Worm (Caenorhabditis elegans): ENCODE data around the gene otpl-6.

The otpl-6 gene

ce11 chrV:8569841-8570361 is 44.0 kb downstream of the otpl-6 start, which contains the start of the genes F25G6.9 and symk-1 (continued):
- TF ChIP-seq ceh-27 (GFP tag; optimal IDR thresholded peaks at IDR 0.05): no peak
- no peak for TF ChIP-seq C17E4.6 (GFP tag; IDR thresholded peaks at IDR 0.05)
- TF ChIP-seq hlh-12 (tag; optimal IDR thresholded peaks at IDR 0.05): no peak
- TF ChIP-seq hsf-1 (GFP tag; IDR thresholded peaks at IDR 0.05): 0 out of 2 replicates have a peak, but pooled peaks have one; percentile 21
- no peak for TF ChIP-seq tlf-1 (GFP tag; optimal IDR thresholded peaks at IDR 0.05)
- TF ChIP-seq aptf-2 (GFP tag; conservative IDR thresholded peaks at IDR 0.05): no peak
- no peak for TF ChIP-seq egl-18 (GFP tag; IDR thresholded peaks at IDR 0.05)
- 0 out of 2 replicates have a peak, but pooled peaks have one; percentile 25 for TF ChIP-seq Y53G8AR.9 (GFP tag; conservative IDR thresholded peaks at IDR 0.05)
- no peak for TF ChIP-seq chd-7 (tag; optimal IDR thresholded peaks at IDR 0.05)
- TF ChIP-seq lag-1 (GFP tag; IDR thresholded peaks at IDR 0.05): no peak
- TF ChIP-seq ceh-40 (GFP tag; IDR thresholded peaks at IDR 0.05): no peak
- TF ChIP-seq nhr-120 (GFP tag; IDR thresholded peaks at IDR 0.05): no peak
- no peak for TF ChIP-seq F57A8.1 (GFP tag; optimal IDR thresholded peaks at IDR 0.05)
- peak; percentile 27 for TF ChIP-seq efl-1 (GFP tag; optimal IDR thresholded peaks at IDR 0.05)
- TF ChIP-seq ztf-3 (GFP tag; optimal IDR thresholded peaks at IDR 0.05): no peak
- no peak for TF ChIP-seq rec-8 (tag; optimal IDR thresholded peaks at IDR 0.05)
- peak; percentile 55; the same call in 1 of the 2 replicates for TF ChIP-seq dox-1 (GFP tag; IDR thresholded peaks at IDR 0.05)
- TF ChIP-seq cebp-2 (GFP tag; IDR thresholded peaks at IDR 0.05): no peak
- TF ChIP-seq him-1 (tag; optimal IDR thresholded peaks at IDR 0.05): no peak
- no peak for TF ChIP-seq nhr-90 (tag; optimal IDR thresholded peaks at IDR 0.05)
- TF ChIP-seq F39B2.1 (GFP tag; IDR thresholded peaks at IDR 0.05): no peak
- TF ChIP-seq madf-10 (tag; optimal IDR thresholded peaks at IDR 0.05): no peak
- peak; percentile 28 for TF ChIP-seq snpc-1.1 (tag; optimal IDR thresholded peaks at IDR 0.05; ENCODE audit: insufficient read depth)
- TF ChIP-seq madf-8 (GFP tag; conservative IDR thresholded peaks at IDR 0.05): no peak
- no peak for TF ChIP-seq atf-7 (tag; optimal IDR thresholded peaks at IDR 0.05)
- TF ChIP-seq die-1 (tag; optimal IDR thresholded peaks at IDR 0.05): no peak
- no peak for TF ChIP-seq nfyb-1 (GFP tag; IDR thresholded peaks at IDR 0.05)
- no peak for TF ChIP-seq ztf-28 (GFP tag; IDR thresholded peaks at IDR 0.05)
- 0 out of 2 replicates have a peak, but pooled peaks have one; percentile 28 for TF ChIP-seq B0336.3 (GFP tag; IDR thresholded peaks at IDR 0.05)
- no peak for TF ChIP-seq ekl-4 (GFP tag; IDR thresholded peaks at IDR 0.05)
- TF ChIP-seq hmg-1.2 (GFP tag; IDR thresholded peaks at IDR 0.05): peak; percentile 26; the same call in 1 of the 2 replicates
- TF ChIP-seq zim-3 (tag; optimal IDR thresholded peaks at IDR 0.05): no peak
- no peak for TF ChIP-seq egrh-3 (GFP tag; IDR thresholded peaks at IDR 0.05)
- no peak for TF ChIP-seq attf-6 (GFP tag; IDR thresholded peaks at IDR 0.05)
- no peak for TF ChIP-seq sea-2 (GFP tag; IDR thresholded peaks at IDR 0.05)
- peak; percentile 64 for TF ChIP-seq pbrm-1 (GFP tag; IDR thresholded peaks at IDR 0.05)
- peak; percentile 37 for TF ChIP-seq lsl-1 (GFP tag; optimal IDR thresholded peaks at IDR 0.05)
- TF ChIP-seq lin-26 (GFP tag; IDR thresholded peaks at IDR 0.05): no peak
- no peak for TF ChIP-seq snpc-1.3 (tag; optimal IDR thresholded peaks at IDR 0.05; ENCODE audit: insufficient read depth)
- peak; percentile 27 for TF ChIP-seq xnd-1 (tag; optimal IDR thresholded peaks at IDR 0.05)
- TF ChIP-seq Y56A3A.18 (GFP tag; IDR thresholded peaks at IDR 0.05): no peak
- no peak for TF ChIP-seq F23B12.7 (tag; optimal IDR thresholded peaks at IDR 0.05; ENCODE audit: insufficient read depth)
- no peak for TF ChIP-seq T26A5.8 (tag; optimal IDR thresholded peaks at IDR 0.05)
- no peak for TF ChIP-seq ztf-22 (GFP tag; optimal IDR thresholded peaks at IDR 0.05)
- no peak for TF ChIP-seq ztf-6 (GFP tag; IDR thresholded peaks at IDR 0.05)
- TF ChIP-seq rcor-1 (GFP tag; IDR thresholded peaks at IDR 0.05): peak; percentile 60; the same call in 1 of the 2 replicates
- no peak for TF ChIP-seq sptf-2 (GFP tag; optimal IDR thresholded peaks at IDR 0.05)
- no peak for TF ChIP-seq Y79H2A.3 (GFP tag; conservative IDR thresholded peaks at IDR 0.05)

All from whole organism, young adult.